Worm (Caenorhabditis elegans) whole organism, young adult: ENCODE data around the gene best-17.
A peak's percentile ranks its signal among the peaks of the same experiment; 100 is the strongest.

Source experiments
- B0336.3 ChIP-seq: fragments of 200-800 bp; sonication (Bioruptor generic); IDR thresholded peaks from 2 replicates; pipeline ENCODE4 v1.3.6; 2022; ENCODE audit warnings: missing genetic modification characterization, missing compliant biosample characterization
- D2030.7 ChIP-seq: fragments of 200-800 bp; sonication (Bioruptor generic); IDR thresholded peaks from 2 replicates; pipeline ENCODE4 v1.3.6; 2022; ENCODE audit warnings: missing genetic modification reagents, missing genetic modification characterization, missing compliant biosample characterization
- F10E7.11 ChIP-seq: sonication (generic microtip); optimal IDR thresholded peaks from 2 replicates; lab custom pipeline; 2017; ENCODE audit warnings: mild to moderate bottlenecking, missing genetic modification characterization, moderate library complexity, missing compliant biosample characterization
- F22D6.2 ChIP-seq: sonication (generic microtip); optimal IDR thresholded peaks from 2 replicates; lab custom pipeline; 2016; ENCODE audit warnings: mild to moderate bottlenecking, missing genetic modification characterization, missing compliant biosample characterization
- F23B12.7 ChIP-seq: sonication (generic microtip); optimal IDR thresholded peaks from 2 replicates; lab custom pipeline; 2017; ENCODE audit warnings: missing genetic modification characterization, mild to moderate bottlenecking, missing compliant biosample characterization, antibody characterized with exemption, moderate library complexity; ENCODE audit not compliant: insufficient read depth
- F37B4.10 ChIP-seq: fragments of 200-800 bp; sonication (Bioruptor generic); IDR thresholded peaks from 2 replicates; pipeline ENCODE4 v1.3.6; 2022; ENCODE audit warnings: missing genetic modification characterization, missing compliant biosample characterization
- F57A8.1 ChIP-seq: fragments of 200-800 bp; sonication (Bioruptor generic); optimal IDR thresholded peaks from 2 replicates; lab custom pipeline; 2018; ENCODE audit warnings: mild to moderate bottlenecking, missing genetic modification characterization, moderate library complexity, missing compliant biosample characterization
- T07F8.4 ChIP-seq: sonication (generic microtip); optimal IDR thresholded peaks from 2 replicates; lab custom pipeline; 2016; ENCODE audit warnings: mild to moderate bottlenecking, missing genetic modification characterization, moderate library complexity, missing compliant biosample characterization
- Y67H2A.10 ChIP-seq: fragments of 200-800 bp; sonication (Bioruptor generic); conservative IDR thresholded peaks from 2 replicates; pipeline ENCODE4 v1.3.6; 2022; ENCODE audit warnings: missing genetic modification reagents, missing genetic modification characterization, missing compliant biosample characterization
- ama-1 ChIP-seq, 3 experiments: fragments of 150-350 bp in 1 of 3; sonication (generic microtip) in 2 of 3; optimal IDR thresholded peaks; 2 replicates each; lab custom pipeline; 2014 to 2018; ENCODE audit warnings: missing biosample characterization in 2 of 3, missing genetic modification characterization in 2 of 3, missing genetic modification reagents in 2 of 3
- aptf-2 ChIP-seq: fragments of 200-800 bp; sonication (Bioruptor generic); conservative IDR thresholded peaks from 2 replicates; pipeline ENCODE4 v1.3.6; 2022; ENCODE audit warnings: missing genetic modification reagents, missing genetic modification characterization, missing compliant biosample characterization
- aptf-3 ChIP-seq: fragments of 200-800 bp; sonication (Bioruptor generic); IDR thresholded peaks from 2 replicates; pipeline ENCODE4 v1.3.6; 2022; ENCODE audit warnings: missing genetic modification characterization, missing compliant biosample characterization
- attf-3 ChIP-seq: fragments of 200-800 bp; sonication (Bioruptor generic); conservative IDR thresholded peaks from 2 replicates; pipeline ENCODE4 v1.3.6; 2022; ENCODE audit warnings: missing genetic modification reagents, missing genetic modification characterization, missing compliant biosample characterization
- attf-5 ChIP-seq: fragments of 200-800 bp; sonication (Bioruptor generic); optimal IDR thresholded peaks from 2 replicates; lab custom pipeline; 2018; ENCODE audit warnings: mild to moderate bottlenecking, missing genetic modification characterization, missing compliant biosample characterization
- bed-1 ChIP-seq: fragments of 200-800 bp; sonication (Bioruptor generic); IDR thresholded peaks from 2 replicates; pipeline ENCODE4 v1.3.6; 2022; ENCODE audit warnings: missing genetic modification reagents, missing genetic modification characterization, missing compliant biosample characterization
- cebp-1 ChIP-seq, 2 experiments: fragments of 200-800 bp in 1 of 2; sonication (Bioruptor generic) in 1 of 2; sonication (generic microtip) in 1 of 2; IDR thresholded peaks in 1 of 2; optimal IDR thresholded peaks in 1 of 2; 2 replicates each; pipeline versions ENCODE4 v1.3.6 to Lab custom; 2017 to 2022; ENCODE audit warnings: missing compliant biosample characterization in 2 of 2, missing genetic modification characterization in 2 of 2, mild to moderate bottlenecking in 1 of 2, missing genetic modification reagents in 1 of 2, moderate library complexity in 1 of 2
- ceh-91 ChIP-seq: fragments of 200-800 bp; sonication (Bioruptor generic); IDR thresholded peaks from 2 replicates; pipeline ENCODE4 v1.3.6; 2022; ENCODE audit warnings: missing genetic modification reagents, missing genetic modification characterization, missing compliant biosample characterization
- dox-1 ChIP-seq: fragments of 200-800 bp; sonication (Bioruptor generic); IDR thresholded peaks from 2 replicates; pipeline ENCODE4 v1.3.6; 2022; ENCODE audit warnings: missing genetic modification reagents, missing genetic modification characterization, missing compliant biosample characterization
- dpff-1 ChIP-seq: sonication (generic microtip); optimal IDR thresholded peaks from 2 replicates; lab custom pipeline; 2017; ENCODE audit warnings: mild to moderate bottlenecking, missing genetic modification characterization, missing compliant biosample characterization
- efl-1 ChIP-seq: fragments of 150-350 bp; optimal IDR thresholded peaks from 2 replicates; lab custom pipeline; 2014; ENCODE audit warnings: missing biosample characterization, missing genetic modification reagents, missing genetic modification characterization
- ekl-4 ChIP-seq: fragments of 200-800 bp; sonication (Bioruptor generic); IDR thresholded peaks from 2 replicates; pipeline ENCODE4 v1.3.6; 2022; ENCODE audit warnings: missing genetic modification reagents, missing genetic modification characterization, missing compliant biosample characterization
- fkh-3 ChIP-seq: sonication (generic microtip); optimal IDR thresholded peaks from 2 replicates; lab custom pipeline; 2016; ENCODE audit warnings: mild to moderate bottlenecking, missing genetic modification characterization, missing compliant biosample characterization
- hmg-1.2 ChIP-seq: fragments of 200-800 bp; sonication (Bioruptor generic); IDR thresholded peaks from 2 replicates; pipeline ENCODE4 v1.3.6; 2022; ENCODE audit warnings: missing genetic modification reagents, missing genetic modification characterization, missing compliant biosample characterization
- hmg-20 ChIP-seq: fragments of 200-800 bp; sonication (Bioruptor generic); IDR thresholded peaks from 2 replicates; pipeline ENCODE4 v1.3.6; 2022; ENCODE audit warnings: missing genetic modification reagents, missing genetic modification characterization, missing compliant biosample characterization
- hsf-1 ChIP-seq: fragments of 200-800 bp; sonication (Bioruptor generic); IDR thresholded peaks from 2 replicates; pipeline ENCODE4 v1.3.6; 2022; ENCODE audit warnings: missing genetic modification reagents, missing genetic modification characterization, missing compliant biosample characterization
- let-526 ChIP-seq: fragments of 200-800 bp; sonication (Bioruptor generic); IDR thresholded peaks from 2 replicates; pipeline ENCODE4 v1.3.6; 2022; ENCODE audit warnings: missing genetic modification reagents, missing genetic modification characterization, missing compliant biosample characterization
- let-607 ChIP-seq, 2 experiments: fragments of 200-800 bp in 1 of 2; sonication (Bioruptor generic) in 1 of 2; sonication (generic microtip) in 1 of 2; optimal IDR thresholded peaks; 2 replicates each; lab custom pipeline; 2016 to 2018; ENCODE audit warnings: mild to moderate bottlenecking in 2 of 2, missing compliant biosample characterization in 2 of 2, missing genetic modification characterization in 2 of 2, moderate library complexity in 2 of 2, missing genotype in 1 of 2
- lin-40 ChIP-seq: sonication (generic microtip); optimal IDR thresholded peaks from 2 replicates; lab custom pipeline; 2016; ENCODE audit warnings: missing genetic modification characterization, mild to moderate bottlenecking, missing compliant biosample characterization, missing genotype, missing genetic modification reagents
- lin-54 ChIP-seq: fragments of 200-800 bp; sonication (Bioruptor generic); optimal IDR thresholded peaks from 2 replicates; lab custom pipeline; 2018; ENCODE audit warnings: mild to moderate bottlenecking, missing genetic modification characterization, missing compliant biosample characterization
- lir-1 ChIP-seq: fragments of 200-800 bp; sonication (Bioruptor generic); conservative IDR thresholded peaks from 2 replicates; pipeline ENCODE4 v1.3.6; 2022; ENCODE audit warnings: missing genetic modification reagents, missing genetic modification characterization, missing compliant biosample characterization
- lsl-1 ChIP-seq: fragments of 200-800 bp; sonication (Bioruptor generic); optimal IDR thresholded peaks from 2 replicates; lab custom pipeline; 2018; ENCODE audit warnings: mild to moderate bottlenecking, missing genetic modification characterization, moderate library complexity, missing compliant biosample characterization
- mcd-1 ChIP-seq: fragments of 200-800 bp; sonication (Bioruptor generic); IDR thresholded peaks from 2 replicates; pipeline ENCODE4 v1.3.6; 2022; ENCODE audit warnings: missing genetic modification reagents, missing genetic modification characterization, missing compliant biosample characterization
- mes-4 ChIP-seq: sonication (generic microtip); optimal IDR thresholded peaks from 2 replicates; lab custom pipeline; 2016; ENCODE audit warnings: missing genotype, missing genetic modification characterization, missing compliant biosample characterization
- nfya-1 ChIP-seq: sonication (generic microtip); optimal IDR thresholded peaks from 2 replicates; lab custom pipeline; 2017; ENCODE audit warnings: antibody characterized with exemption, missing compliant biosample characterization, missing genetic modification characterization, borderline replicate concordance; ENCODE audit not compliant: insufficient read depth
- pha-4 ChIP-seq: fragments of 150-350 bp; sonication (generic microtip); optimal IDR thresholded peaks from 2 replicates; lab custom pipeline; 2014; ENCODE audit warnings: missing biosample characterization, missing genetic modification reagents, missing genetic modification characterization
- rec-8 ChIP-seq, 2 experiments: sonication (generic microtip); optimal IDR thresholded peaks; 2 replicates each; lab custom pipeline; 2016; ENCODE audit warnings: mild to moderate bottlenecking in 2 of 2, missing genetic modification characterization in 2 of 2, missing genetic modification reagents in 2 of 2, missing genotype in 2 of 2, missing biosample characterization in 1 of 2, missing compliant biosample characterization in 1 of 2, moderate library complexity in 1 of 2
- sea-2 ChIP-seq: fragments of 200-800 bp; sonication (Bioruptor generic); IDR thresholded peaks from 2 replicates; pipeline ENCODE4 v1.3.6; 2022; ENCODE audit warnings: missing genetic modification characterization, missing compliant biosample characterization
- snpc-1.3 ChIP-seq: sonication (generic microtip); optimal IDR thresholded peaks from 2 replicates; lab custom pipeline; 2017; ENCODE audit warnings: missing genetic modification characterization, mild to moderate bottlenecking, missing compliant biosample characterization, antibody characterized with exemption, moderate library complexity, missing genotype, missing genetic modification reagents; ENCODE audit not compliant: insufficient read depth
- snpc-3.4 ChIP-seq: sonication (generic microtip); optimal IDR thresholded peaks from 2 replicates; lab custom pipeline; 2017; ENCODE audit warnings: missing genetic modification characterization, mild to moderate bottlenecking, missing compliant biosample characterization, antibody characterized with exemption, moderate library complexity, missing genotype, missing genetic modification reagents
- sptf-2 ChIP-seq: fragments of 200-800 bp; sonication (Bioruptor generic); optimal IDR thresholded peaks from 2 replicates; lab custom pipeline; 2018; ENCODE audit warnings: mild to moderate bottlenecking, missing genetic modification characterization, missing compliant biosample characterization
- xnd-1 ChIP-seq: sonication (generic microtip); optimal IDR thresholded peaks from 2 replicates; lab custom pipeline; 2016; ENCODE audit warnings: missing genotype, missing genetic modification reagents, missing genetic modification characterization, missing compliant biosample characterization
- ztf-18 ChIP-seq: sonication (generic microtip); optimal IDR thresholded peaks from 2 replicates; lab custom pipeline; 2016; ENCODE audit warnings: missing genotype, mild to moderate bottlenecking, missing genetic modification characterization, missing compliant biosample characterization

best-17 gene

ce11 chrIII:634618-635017 lies 25.2 kb upstream of the best-17 start, which contains the start of gene fem-2:
TSS of gene fem-2 (minus strand) at chrIII:634626.
- TF ChIP-seq aptf-2 (GFP tag; lab: Robert Waterston, UW) (no peak), F57A8.1 (no peak), lsl-1 (GFP tag; lab: Kevin White, UChicago) (peak; percentile 35), dox-1 (GFP tag; lab: Robert Waterston, UW) (no peak), snpc-1.3 (tag; lab: Kevin White, UChicago) (no peak), bed-1 (no peak), lir-1 (GFP tag; lab: Robert Waterston, UW) (no peak), mes-4 (tag; lab: Kevin White, UChicago) (no peak), ekl-4 (GFP tag; lab: Robert Waterston, UW) (no peak), pha-4 (tag; lab: Kevin White, UChicago) (no peak), hsf-1 (GFP tag; lab: Robert Waterston, UW) (no peak), nfya-1 (tag; lab: Kevin White, UChicago) (no peak), F37B4.10 (no peak), xnd-1 (no peak), fkh-3 (tag; lab: Kevin White, UChicago) (no peak), Y67H2A.10 (GFP tag; lab: Robert Waterston, UW) (no peak), F10E7.11 (tag; lab: Kevin White, UChicago) (no peak), attf-5 (GFP tag; lab: Kevin White, UChicago) (peak; percentile 2), F22D6.2 (no peak), lin-54 (no peak), attf-3 (GFP tag; lab: Robert Waterston, UW) (no peak), aptf-3 (GFP tag; lab: Robert Waterston, UW) (no peak), efl-1 (GFP tag; lab: Kevin White, UChicago) (peak; percentile 36), let-607 (tag; optimal IDR thresholded peaks at IDR 0.05; lab: Kevin White, UChicago) (no peak), dpff-1 (no peak), snpc-3.4 (tag; lab: Kevin White, UChicago) (no peak), ama-1 (optimal IDR thresholded peaks at IDR 0.05; lab: Kevin White, UChicago) (no peak), ama-1 (GFP tag; optimal IDR thresholded peaks at IDR 0.05; lab: Kevin White, UChicago) (no peak), lin-40 (tag; lab: Kevin White, UChicago) (peak; percentile 31), hmg-1.2 (GFP tag; lab: Robert Waterston, UW) (peak; percentile 13; the same call in 1 of the 2 replicates), T07F8.4 (no peak), rec-8 (tag; optimal IDR thresholded peaks at IDR 0.05; lab: Kevin White, UChicago) (no peak), D2030.7 (GFP tag; lab: Robert Waterston, UW) (peak; percentile 28; the same call in 1 of the 2 replicates), F23B12.7 (no peak), hmg-20 (GFP tag; lab: Robert Waterston, UW) (no peak), B0336.3 (GFP tag; lab: Robert Waterston, UW) (no peak), mcd-1 (peak; percentile 66), sea-2 (GFP tag; lab: Robert Waterston, UW) (no peak), let-526 (GFP tag; lab: Robert Waterston, UW) (no peak), ceh-91 (GFP tag; lab: Robert Waterston, UW) (no peak), ztf-18 (tag; lab: Kevin White, UChicago) (peak; percentile 91), sptf-2 (no peak), cebp-1 (GFP tag; IDR thresholded peaks at IDR 0.05; lab: Robert Waterston, UW) (no peak), cebp-1 (tag; optimal IDR thresholded peaks at IDR 0.05; lab: Kevin White, UChicago) (peak; percentile 26)
